Fruit fly (Drosophila melanogaster) whole organism, embryonic: ENCODE data around the gene CG18233.

Experiments used
- Abd-B ChIP-seq: fragments of 200-800 bp; sonication (Bioruptor generic); optimal IDR thresholded peaks from 2 replicates; lab custom pipeline; 2018; ENCODE audit warnings: missing biosample characterization, mild to moderate bottlenecking, missing genetic modification characterization, moderate library complexity
- Atf6 ChIP-seq: fragments of 200-800 bp; sonication (Bioruptor generic); IDR thresholded peaks from 2 replicates; pipeline ENCODE4 v1.3.6; 2022; ENCODE audit warnings: missing biosample characterization, missing genetic modification characterization
- Awh ChIP-seq: fragments of 200-800 bp; sonication (Bioruptor generic); IDR thresholded peaks from 2 replicates; pipeline ENCODE4, ENCODE4 v1.3.6; 2022; ENCODE audit warnings: missing biosample characterization, missing genetic modification characterization
- CG10147 ChIP-seq: fragments of 200-800 bp; sonication (Bioruptor generic); optimal IDR thresholded peaks from 2 replicates; lab custom pipeline; 2019; ENCODE audit warnings: missing biosample characterization, mild to moderate bottlenecking, missing genetic modification characterization, moderate library complexity
- CG11247 ChIP-seq: fragments of 200-800 bp; sonication (Bioruptor generic); IDR thresholded peaks from 2 replicates; pipeline ENCODE4 v1.3.6; 2022; ENCODE audit warnings: missing biosample characterization, missing genetic modification characterization
- CG11504 ChIP-seq: fragments of 200-800 bp; sonication (Bioruptor generic); optimal IDR thresholded peaks from 3 replicates; lab custom pipeline; 2019; ENCODE audit warnings: missing biosample characterization, mild to moderate bottlenecking, missing genetic modification characterization, moderate library complexity
- CG13296 ChIP-seq: fragments of 200-800 bp; sonication (Bioruptor generic); optimal IDR thresholded peaks from 3 replicates; lab custom pipeline; 2018; ENCODE audit warnings: missing biosample characterization, mild to moderate bottlenecking, missing genetic modification characterization
- CG14441 ChIP-seq: fragments of 200-800 bp; sonication (Bioruptor generic); IDR thresholded peaks from 2 replicates; pipeline ENCODE4 v1.3.6; 2022; ENCODE audit warnings: missing biosample characterization, missing genetic modification characterization
- CG15479 ChIP-seq: fragments of 200-800 bp; sonication (Bioruptor generic); optimal IDR thresholded peaks from 3 replicates; lab custom pipeline; 2019; ENCODE audit warnings: missing biosample characterization, mild to moderate bottlenecking, missing genetic modification characterization, moderate library complexity
- CG17361 ChIP-seq: fragments of 200-800 bp; sonication (Bioruptor generic); IDR thresholded peaks from 3 replicates; pipeline ENCODE4 v1.3.6; 2022; ENCODE audit warnings: missing biosample characterization, missing genetic modification characterization
- CG2199 ChIP-seq: fragments of 200-800 bp; sonication (Bioruptor generic); IDR thresholded peaks from 3 replicates; pipeline ENCODE4 v1.3.6; 2022; ENCODE audit warnings: missing biosample characterization, missing genetic modification characterization
- CG31388 ChIP-seq: fragments of 200-800 bp; sonication (Bioruptor generic); optimal IDR thresholded peaks from 2 replicates; lab custom pipeline; 2016; ENCODE audit warnings: missing biosample characterization, missing genetic modification characterization
- CG34422 ChIP-seq: fragments of 200-800 bp; sonication (Bioruptor generic); IDR thresholded peaks from 3 replicates; pipeline ENCODE4 v1.3.6; 2022; ENCODE audit warnings: missing biosample characterization, missing genetic modification characterization
- CG5245 ChIP-seq: fragments of 200-800 bp; sonication (Bioruptor generic); optimal IDR thresholded peaks from 3 replicates; lab custom pipeline; 2016; ENCODE audit warnings: missing biosample characterization, missing genetic modification characterization
- CG6791 ChIP-seq: fragments of 200-800 bp; sonication (Bioruptor generic); IDR thresholded peaks from 3 replicates; pipeline ENCODE4 v1.3.6; 2022; ENCODE audit warnings: missing biosample characterization, missing genetic modification characterization; ENCODE audit not compliant: partially characterized antibody
- CG8388 ChIP-seq: fragments of 200-800 bp; sonication (Bioruptor generic); optimal IDR thresholded peaks from 2 replicates; lab custom pipeline; 2019; ENCODE audit warnings: missing biosample characterization, mild to moderate bottlenecking, missing genetic modification characterization, moderate library complexity
- CG9932 ChIP-seq: fragments of 200-800 bp; sonication (Bioruptor generic); IDR thresholded peaks from 2 replicates; pipeline ENCODE4 v1.3.6; 2022; ENCODE audit warnings: missing biosample characterization, missing genetic modification characterization
- Dll ChIP-seq: fragments of 200-800 bp; sonication (Bioruptor generic); IDR thresholded peaks from 4 replicates; pipeline ENCODE4 v1.3.6; 2022; ENCODE audit warnings: missing biosample characterization, missing genetic modification characterization; ENCODE audit not compliant: partially characterized antibody
- Pdp1 ChIP-seq, 2 experiments: fragments of 200-800 bp; sonication (Bioruptor generic); optimal IDR thresholded peaks; 3 replicates each; lab custom pipeline; 2016; ENCODE audit warnings: missing biosample characterization in 2 of 2, missing genetic modification characterization in 2 of 2, mild to moderate bottlenecking in 1 of 2, moderate library complexity in 1 of 2
- Poxn ChIP-seq: fragments of 200-800 bp; sonication (Bioruptor generic); IDR thresholded peaks from 2 replicates; pipeline ENCODE4 v1.3.6; 2022; ENCODE audit warnings: missing biosample characterization, missing genetic modification characterization
- Stat92E ChIP-seq, 3 experiments: fragments of >200 bp in 2 of 3; fragments of 200-800 bp in 1 of 3; sonication (Bioruptor generic) in 1 of 3; optimal IDR thresholded peaks; 2 replicates each; lab custom pipeline; 2017 to 2019; ENCODE audit warnings: missing biosample characterization in 3 of 3, missing genetic modification characterization in 3 of 3, mild to moderate bottlenecking in 1 of 3, moderate library complexity in 1 of 3
- btn ChIP-seq: fragments of 200-800 bp; sonication (Bioruptor generic); optimal IDR thresholded peaks from 2 replicates; lab custom pipeline; 2016; ENCODE audit warnings: missing biosample characterization, missing genetic modification characterization
- cad ChIP-seq: fragments of >200 bp; optimal IDR thresholded peaks from 2 replicates; lab custom pipeline; 2017; ENCODE audit warnings: missing biosample characterization, missing genetic modification characterization
- chm ChIP-seq: fragments of 200-800 bp; sonication (Bioruptor generic); IDR thresholded peaks from 2 replicates; pipeline ENCODE4 v1.3.6; 2022; ENCODE audit warnings: missing biosample characterization, missing genetic modification characterization
- crol ChIP-seq: fragments of 200-800 bp; sonication (Bioruptor generic); IDR thresholded peaks from 2 replicates; pipeline ENCODE4 v1.3.6; 2022; ENCODE audit warnings: missing biosample characterization, missing genetic modification characterization
- danr ChIP-seq: fragments of 200-800 bp; sonication (Bioruptor generic); IDR thresholded peaks from 2 replicates; pipeline ENCODE4 v1.3.6; 2022; ENCODE audit warnings: missing biosample characterization, missing genetic modification characterization
- dysf ChIP-seq: fragments of 200-800 bp; sonication (Bioruptor generic); IDR thresholded peaks from 3 replicates; pipeline ENCODE4 v1.3.6; 2022; ENCODE audit warnings: missing biosample characterization, missing genetic modification characterization
- gcm ChIP-seq: fragments of 200-800 bp; sonication (Bioruptor generic); optimal IDR thresholded peaks from 2 replicates; lab custom pipeline; 2019; ENCODE audit warnings: missing biosample characterization, mild to moderate bottlenecking, missing genetic modification characterization, moderate library complexity
- grn ChIP-seq: fragments of 200-800 bp; sonication (Bioruptor generic); optimal IDR thresholded peaks from 3 replicates; lab custom pipeline; 2017; ENCODE audit warnings: missing biosample characterization, missing genetic modification characterization
- gt ChIP-seq: fragments of 200-800 bp; sonication (Bioruptor generic); IDR thresholded peaks from 2 replicates; pipeline ENCODE4 v1.3.6; 2022; ENCODE audit warnings: missing biosample characterization, missing genetic modification characterization
- hkb ChIP-seq, 2 experiments: fragments of 200-800 bp in 1 of 2; fragments of >200 bp in 1 of 2; sonication (Bioruptor generic) in 1 of 2; IDR thresholded peaks in 1 of 2; optimal IDR thresholded peaks in 1 of 2; 2 replicates each; pipeline versions ENCODE4 v1.3.6 to Lab custom; 2017 to 2022; ENCODE audit warnings: missing biosample characterization in 1 of 2, missing genetic modification characterization in 1 of 2
- kah ChIP-seq: fragments of 200-800 bp; sonication (Bioruptor generic); optimal IDR thresholded peaks from 2 replicates; lab custom pipeline; 2018; ENCODE audit warnings: missing biosample characterization, mild to moderate bottlenecking, missing genetic modification characterization
- kni ChIP-seq: fragments of 200-800 bp; sonication (Bioruptor generic); optimal IDR thresholded peaks from 3 replicates; lab custom pipeline; 2017; ENCODE audit warnings: mild to moderate bottlenecking, missing biosample characterization, missing genetic modification reagents, missing genetic modification characterization
- lov ChIP-seq, 2 experiments: fragments of 200-800 bp in 1 of 2; fragments of >200 bp in 1 of 2; sonication (Bioruptor generic) in 1 of 2; IDR thresholded peaks in 1 of 2; optimal IDR thresholded peaks in 1 of 2; 2 replicates in 1 of 2; 3 replicates in 1 of 2; pipeline versions ENCODE4 v1.3.6 to Lab custom; 2017 to 2022; ENCODE audit warnings: missing biosample characterization in 1 of 2, missing genetic modification characterization in 1 of 2
- peb ChIP-seq: fragments of 200-800 bp; sonication (Bioruptor generic); IDR thresholded peaks from 2 replicates; pipeline ENCODE4 v1.3.6; 2022; ENCODE audit warnings: missing biosample characterization, missing genetic modification characterization
- scrt ChIP-seq: fragments of 200-800 bp; sonication (Bioruptor generic); optimal IDR thresholded peaks from 2 replicates; lab custom pipeline; 2018; ENCODE audit warnings: missing biosample characterization, mild to moderate bottlenecking, missing genetic modification characterization, moderate library complexity
- sens ChIP-seq: fragments of 200-800 bp; sonication (Bioruptor generic); peaks from one replicate; lab custom pipeline; 2016; ENCODE audit warnings: missing biosample characterization, missing genetic modification characterization
- slbo ChIP-seq: fragments of 200-800 bp; sonication (Bioruptor generic); IDR thresholded peaks from 2 replicates; pipeline ENCODE4 v1.3.6; 2022; ENCODE audit warnings: missing biosample characterization, missing genetic modification characterization
- sna ChIP-seq: fragments of 200-800 bp; sonication (Bioruptor generic); IDR thresholded peaks from 2 replicates; pipeline ENCODE4 v1.3.6; 2022; ENCODE audit warnings: missing biosample characterization, missing genetic modification characterization; ENCODE audit not compliant: partially characterized antibody
- sqz ChIP-seq: fragments of 200-800 bp; sonication (Bioruptor generic); optimal IDR thresholded peaks from 3 replicates; lab custom pipeline; 2018; ENCODE audit warnings: missing biosample characterization, mild to moderate bottlenecking, missing genetic modification characterization
- tio ChIP-seq: fragments of 200-800 bp; sonication (Bioruptor generic); optimal IDR thresholded peaks from 2 replicates; lab custom pipeline; 2017; ENCODE audit warnings: missing biosample characterization, missing genetic modification characterization, inconsistent platforms
- zen ChIP-seq: fragments of 200-800 bp; sonication (Bioruptor generic); optimal IDR thresholded peaks from 3 replicates; lab custom pipeline; 2018; ENCODE audit warnings: missing biosample characterization, mild to moderate bottlenecking, missing genetic modification characterization, moderate library complexity
- zen2 ChIP-seq: fragments of 200-800 bp; sonication (Bioruptor generic); IDR thresholded peaks from 3 replicates; pipeline ENCODE4 v1.3.6; 2022; ENCODE audit warnings: missing biosample characterization, missing genetic modification characterization; ENCODE audit not compliant: partially characterized antibody

CG18233 gene

dm6 chr3L:18627657-18628455 is 22.6 kb downstream of the CG18233 start (continued):
- TF ChIP-seq CG34422 (GFP tag; lab: Robert Waterston, UW) (0 out of 3 replicates have a peak, but pooled peaks have one; percentile 13), Pdp1 (GFP tag; optimal IDR thresholded peaks at IDR 0.05; lab: Kevin White, UChicago) (peak in 1 of 2 experiments; percentile 6), sens (peak; percentile 31), scrt (GFP tag; lab: Kevin White, UChicago) (peak; percentile 49), slbo (peak; percentile 13; the same call in 1 of the 2 replicates), dysf (GFP tag; lab: Robert Waterston, UW) (0 out of 3 replicates have a peak, but pooled peaks have one; percentile 5), kni (peak; percentile 50), peb (GFP tag; lab: Robert Waterston, UW) (no peak), CG2199 (GFP tag; lab: Robert Waterston, UW) (peak; percentile 86; the same call in 2 of the 3 replicates), CG5245 (no peak), CG8388 (peak; percentile 10), crol (GFP tag; lab: Robert Waterston, UW) (peak; percentile 90), zen2 (GFP tag; lab: Robert Waterston, UW) (no peak), hkb (optimal IDR thresholded peaks at IDR 0.05; lab: Kevin White, UChicago) (no peak), hkb (GFP tag; IDR thresholded peaks at IDR 0.05; lab: Robert Waterston, UW) (peak; percentile 19; the same call in 1 of the 2 replicates), CG9932 (GFP tag; lab: Robert Waterston, UW) (0 out of 2 replicates have a peak, but pooled peaks have one; percentile 8), tio (no peak), kah (GFP tag; lab: Kevin White, UChicago) (peak; percentile 36), lov (optimal IDR thresholded peaks at IDR 0.05; lab: Kevin White, UChicago) (no peak), lov (GFP tag; IDR thresholded peaks at IDR 0.05; lab: Robert Waterston, UW) (0 out of 3 replicates have a peak, but pooled peaks have one; percentile 30), CG17361 (no peak), CG11504 (tag; lab: Kevin White, UChicago) (peak; percentile 88), sqz (peak; percentile 64), Stat92E (GFP tag; optimal IDR thresholded peaks at IDR 0.05; lab: Kevin White, UChicago) (no peak), zen (peak; percentile 44), CG31388 (no peak), Abd-B (GFP tag; lab: Kevin White, UChicago) (no peak), Poxn (no peak), CG15479 (GFP tag; lab: Kevin White, UChicago) (peak; percentile 50), danr (no peak), Awh (GFP tag; lab: Robert Waterston, UW) (0 out of 2 replicates have a peak, but pooled peaks have one; percentile 49), sna (GFP tag; lab: Robert Waterston, UW) (0 out of 2 replicates have a peak, but pooled peaks have one; percentile 39), gt (GFP tag; lab: Robert Waterston, UW) (no peak), btn (GFP tag; lab: Kevin White, UChicago) (no peak), Atf6 (GFP tag; lab: Robert Waterston, UW) (no peak), CG10147 (GFP tag; lab: Kevin White, UChicago) (no peak), chm (GFP tag; lab: Robert Waterston, UW) (no peak), gcm (GFP tag; lab: Kevin White, UChicago) (peak; percentile 7), cad (GFP tag; lab: Kevin White, UChicago) (no peak), grn (GFP tag; lab: Kevin White, UChicago) (no peak), CG11247 (GFP tag; lab: Robert Waterston, UW) (no peak), CG13296 (GFP tag; lab: Kevin White, UChicago) (no peak), CG14441 (GFP tag; lab: Robert Waterston, UW) (0 out of 2 replicates have a peak, but pooled peaks have one; percentile 12), Dll (GFP tag; lab: Robert Waterston, UW) (0 out of 4 replicates have a peak, but pooled peaks have one; percentile 27), CG6791 (GFP tag; lab: Robert Waterston, UW) (peak; percentile 12; the same call in 1 of the 3 replicates)
- TF ChIP-seq, all 482 proteins: peak for 33
